Worm (Caenorhabditis elegans) whole organism, young adult: Measurements from ENCODE around the gene F31F6.3.

Experiments
- B0019.2 ChIP-seq: fragments of 200-800 bp; sonication (Bioruptor generic); conservative IDR thresholded peaks from 2 replicates; pipeline ENCODE4 v1.3.6; 2022; ENCODE audit warnings: missing genetic modification reagents, missing genetic modification characterization, missing compliant biosample characterization
- F23B12.7 ChIP-seq: sonication (generic microtip); optimal IDR thresholded peaks from 2 replicates; lab custom pipeline; 2017; ENCODE audit warnings: missing genetic modification characterization, mild to moderate bottlenecking, missing compliant biosample characterization, antibody characterized with exemption, moderate library complexity; ENCODE audit not compliant: insufficient read depth
- F37B4.10 ChIP-seq: fragments of 200-800 bp; sonication (Bioruptor generic); IDR thresholded peaks from 2 replicates; pipeline ENCODE4 v1.3.6; 2022; ENCODE audit warnings: missing genetic modification characterization, missing compliant biosample characterization
- F49E8.2 ChIP-seq: sonication (generic microtip); optimal IDR thresholded peaks from 3 replicates; lab custom pipeline; 2017; ENCODE audit warnings: missing genetic modification characterization, mild to moderate bottlenecking, missing compliant biosample characterization, antibody characterized with exemption, moderate library complexity; ENCODE audit not compliant: insufficient read depth
- T07F8.4 ChIP-seq: sonication (generic microtip); optimal IDR thresholded peaks from 2 replicates; lab custom pipeline; 2016; ENCODE audit warnings: mild to moderate bottlenecking, missing genetic modification characterization, moderate library complexity, missing compliant biosample characterization
- T26A5.8 ChIP-seq: sonication (generic microtip); optimal IDR thresholded peaks from 2 replicates; lab custom pipeline; 2016; ENCODE audit warnings: missing genetic modification characterization, missing compliant biosample characterization
- Y56A3A.18 ChIP-seq: fragments of 200-800 bp; sonication (Bioruptor generic); IDR thresholded peaks from 2 replicates; pipeline ENCODE4 v1.3.6; 2022; ENCODE audit warnings: missing genetic modification reagents, missing genetic modification characterization, missing compliant biosample characterization
- Y95B8A.8 ChIP-seq: fragments of 200-800 bp; sonication (Bioruptor generic); IDR thresholded peaks from 2 replicates; pipeline ENCODE4 v1.3.6; 2022; ENCODE audit warnings: missing genetic modification reagents, missing genetic modification characterization, missing compliant biosample characterization
- akir-1 ChIP-seq: fragments of 200-800 bp; sonication (Bioruptor generic); optimal IDR thresholded peaks from 2 replicates; lab custom pipeline; 2018; ENCODE audit warnings: mild to moderate bottlenecking, missing genetic modification characterization, moderate library complexity, missing compliant biosample characterization
- athp-1 ChIP-seq: sonication (generic microtip); optimal IDR thresholded peaks from 2 replicates; lab custom pipeline; 2017; ENCODE audit warnings: mild to moderate bottlenecking, missing genetic modification characterization, missing compliant biosample characterization
- attf-3 ChIP-seq: fragments of 200-800 bp; sonication (Bioruptor generic); conservative IDR thresholded peaks from 2 replicates; pipeline ENCODE4 v1.3.6; 2022; ENCODE audit warnings: missing genetic modification reagents, missing genetic modification characterization, missing compliant biosample characterization
- attf-5 ChIP-seq: fragments of 200-800 bp; sonication (Bioruptor generic); optimal IDR thresholded peaks from 2 replicates; lab custom pipeline; 2018; ENCODE audit warnings: mild to moderate bottlenecking, missing genetic modification characterization, missing compliant biosample characterization
- ccch-3 ChIP-seq: fragments of 200-800 bp; sonication (Bioruptor generic); optimal IDR thresholded peaks from 2 replicates; lab custom pipeline; 2018; ENCODE audit warnings: mild to moderate bottlenecking, missing genetic modification characterization, missing compliant biosample characterization
- cebp-1 ChIP-seq, 2 experiments: fragments of 200-800 bp in 1 of 2; sonication (Bioruptor generic) in 1 of 2; sonication (generic microtip) in 1 of 2; IDR thresholded peaks in 1 of 2; optimal IDR thresholded peaks in 1 of 2; 2 replicates each; pipeline versions ENCODE4 v1.3.6 to Lab custom; 2017 to 2022; ENCODE audit warnings: missing compliant biosample characterization in 2 of 2, missing genetic modification characterization in 2 of 2, mild to moderate bottlenecking in 1 of 2, missing genetic modification reagents in 1 of 2, moderate library complexity in 1 of 2
- ceh-40 ChIP-seq: fragments of 200-800 bp; sonication (Bioruptor generic); IDR thresholded peaks from 2 replicates; pipeline ENCODE4 v1.3.6; 2022; ENCODE audit warnings: missing genetic modification characterization, missing compliant biosample characterization
- ceh-79 ChIP-seq: sonication (generic microtip); optimal IDR thresholded peaks from 2 replicates; lab custom pipeline; 2017; ENCODE audit warnings: mild to moderate bottlenecking, missing genetic modification characterization, missing compliant biosample characterization
- dox-1 ChIP-seq: fragments of 200-800 bp; sonication (Bioruptor generic); IDR thresholded peaks from 2 replicates; pipeline ENCODE4 v1.3.6; 2022; ENCODE audit warnings: missing genetic modification reagents, missing genetic modification characterization, missing compliant biosample characterization
- dpl-1 ChIP-seq: fragments of 150-350 bp; optimal IDR thresholded peaks from 2 replicates; lab custom pipeline; 2014; ENCODE audit warnings: missing biosample characterization, missing genetic modification reagents, missing genetic modification characterization
- efl-1 ChIP-seq: fragments of 150-350 bp; optimal IDR thresholded peaks from 2 replicates; lab custom pipeline; 2014; ENCODE audit warnings: missing biosample characterization, missing genetic modification reagents, missing genetic modification characterization
- egl-18 ChIP-seq: fragments of 200-800 bp; sonication (Bioruptor generic); IDR thresholded peaks from 2 replicates; pipeline ENCODE4 v1.3.6; 2022; ENCODE audit warnings: missing genetic modification reagents, missing genetic modification characterization, missing compliant biosample characterization
- egl-44 ChIP-seq: fragments of 200-800 bp; sonication (Bioruptor generic); IDR thresholded peaks from 2 replicates; pipeline ENCODE4 v1.3.6; 2022; ENCODE audit warnings: missing genetic modification reagents, missing genetic modification characterization, missing compliant biosample characterization
- hlh-12 ChIP-seq: sonication (generic microtip); optimal IDR thresholded peaks from 2 replicates; lab custom pipeline; 2016; ENCODE audit warnings: missing genetic modification characterization, missing compliant biosample characterization
- hlh-26 ChIP-seq: fragments of 200-800 bp; sonication (Bioruptor generic); conservative IDR thresholded peaks from 2 replicates; pipeline ENCODE4 v1.3.6; 2022; ENCODE audit warnings: missing genetic modification reagents, missing genetic modification characterization, missing compliant biosample characterization
- hmg-1.2 ChIP-seq: fragments of 200-800 bp; sonication (Bioruptor generic); IDR thresholded peaks from 2 replicates; pipeline ENCODE4 v1.3.6; 2022; ENCODE audit warnings: missing genetic modification reagents, missing genetic modification characterization, missing compliant biosample characterization
- hsf-1 ChIP-seq: fragments of 200-800 bp; sonication (Bioruptor generic); IDR thresholded peaks from 2 replicates; pipeline ENCODE4 v1.3.6; 2022; ENCODE audit warnings: missing genetic modification reagents, missing genetic modification characterization, missing compliant biosample characterization
- let-526 ChIP-seq: fragments of 200-800 bp; sonication (Bioruptor generic); IDR thresholded peaks from 2 replicates; pipeline ENCODE4 v1.3.6; 2022; ENCODE audit warnings: missing genetic modification reagents, missing genetic modification characterization, missing compliant biosample characterization
- lsl-1 ChIP-seq: fragments of 200-800 bp; sonication (Bioruptor generic); optimal IDR thresholded peaks from 2 replicates; lab custom pipeline; 2018; ENCODE audit warnings: mild to moderate bottlenecking, missing genetic modification characterization, moderate library complexity, missing compliant biosample characterization
- madf-8 ChIP-seq: fragments of 200-800 bp; sonication (Bioruptor generic); conservative IDR thresholded peaks from 2 replicates; pipeline ENCODE4 v1.3.6; 2022; ENCODE audit warnings: missing genetic modification reagents, missing genetic modification characterization, missing compliant biosample characterization
- mxl-1 ChIP-seq: sonication (generic microtip); optimal IDR thresholded peaks from 2 replicates; lab custom pipeline; 2016; ENCODE audit warnings: missing genetic modification characterization, missing compliant biosample characterization
- nfya-1 ChIP-seq: sonication (generic microtip); optimal IDR thresholded peaks from 2 replicates; lab custom pipeline; 2017; ENCODE audit warnings: antibody characterized with exemption, missing compliant biosample characterization, missing genetic modification characterization, borderline replicate concordance; ENCODE audit not compliant: insufficient read depth
- nhr-120 ChIP-seq: fragments of 200-800 bp; sonication (Bioruptor generic); IDR thresholded peaks from 2 replicates; pipeline ENCODE4 v1.3.6; 2022; ENCODE audit warnings: missing genetic modification characterization, missing compliant biosample characterization
- rec-8 ChIP-seq, 2 experiments: sonication (generic microtip); optimal IDR thresholded peaks; 2 replicates each; lab custom pipeline; 2016; ENCODE audit warnings: mild to moderate bottlenecking in 2 of 2, missing genetic modification characterization in 2 of 2, missing genetic modification reagents in 2 of 2, missing genotype in 2 of 2, missing biosample characterization in 1 of 2, missing compliant biosample characterization in 1 of 2, moderate library complexity in 1 of 2
- repo-1 ChIP-seq: sonication (generic microtip); optimal IDR thresholded peaks from 2 replicates; lab custom pipeline; 2017; ENCODE audit warnings: mild to moderate bottlenecking, missing genetic modification characterization, missing compliant biosample characterization
- snpc-4 ChIP-seq, 5 experiments: fragments of 150-350 bp in 1 of 5; sonication (generic microtip) in 4 of 5; optimal IDR thresholded peaks; 2 replicates each; lab custom pipeline; 2014 to 2018; ENCODE audit warnings: missing genetic modification characterization in 5 of 5, missing biosample characterization in 3 of 5, antibody characterized with exemption in 2 of 5, mild to moderate bottlenecking in 2 of 5, missing compliant biosample characterization in 2 of 5, missing genotype in 2 of 5, moderate library complexity in 2 of 5, missing genetic modification reagents in 1 of 5
- unc-130 ChIP-seq: sonication (generic microtip); optimal IDR thresholded peaks from 2 replicates; lab custom pipeline; 2016; ENCODE audit warnings: missing genetic modification reagents, missing genetic modification characterization, missing compliant biosample characterization
- ztf-18 ChIP-seq: sonication (generic microtip); optimal IDR thresholded peaks from 2 replicates; lab custom pipeline; 2016; ENCODE audit warnings: missing genotype, mild to moderate bottlenecking, missing genetic modification characterization, missing compliant biosample characterization
- ztf-26 ChIP-seq: sonication (generic microtip); optimal IDR thresholded peaks from 2 replicates; lab custom pipeline; 2017; ENCODE audit warnings: missing genetic modification characterization, missing compliant biosample characterization
- ztf-28 ChIP-seq: fragments of 200-800 bp; sonication (Bioruptor generic); IDR thresholded peaks from 2 replicates; pipeline ENCODE4 v1.3.6; 2022; ENCODE audit warnings: missing genetic modification reagents, missing genetic modification characterization, missing compliant biosample characterization
- ztf-3 ChIP-seq: fragments of 200-800 bp; sonication (Bioruptor generic); optimal IDR thresholded peaks from 2 replicates; lab custom pipeline; 2018; ENCODE audit warnings: mild to moderate bottlenecking, missing genetic modification characterization, missing compliant biosample characterization
- ztf-6 ChIP-seq: fragments of 200-800 bp; sonication (Bioruptor generic); IDR thresholded peaks from 2 replicates; pipeline ENCODE4 v1.3.6; 2022; ENCODE audit warnings: missing genetic modification reagents, missing genetic modification characterization, missing compliant biosample characterization

Gene F31F6.3

DNA sequence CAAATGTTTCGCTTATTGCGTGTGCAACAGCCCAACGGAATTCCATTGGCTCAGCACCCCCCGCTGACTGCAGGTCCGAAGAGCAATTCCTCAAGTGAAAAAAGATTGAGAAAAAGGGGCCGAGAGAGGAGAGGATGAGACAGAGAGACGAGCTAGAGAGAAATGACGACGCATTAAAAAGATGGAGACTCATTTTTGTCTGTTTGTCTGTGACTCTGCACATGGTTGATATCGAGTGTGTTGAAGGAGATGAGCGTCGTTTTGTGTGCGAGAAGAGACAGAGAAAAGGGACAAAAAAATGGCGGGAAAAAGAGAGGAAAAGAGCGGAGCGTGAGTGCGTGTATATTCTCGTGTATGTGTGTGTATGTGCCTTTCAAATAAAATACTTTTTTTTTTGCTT is 31.6 kb downstream of the F31F6.3 start (continued):
- no peak for TF ChIP-seq hlh-12 (tag; lab: Kevin White, UChicago)
- no peak for TF ChIP-seq athp-1
- no peak for TF ChIP-seq ztf-3 (GFP tag; lab: Kevin White, UChicago)
- no peak for TF ChIP-seq Y95B8A.8 (GFP tag; lab: Robert Waterston, UW)
- TF ChIP-seq egl-18 (GFP tag; lab: Robert Waterston, UW) = no peak
- no peak for TF ChIP-seq let-526
- no peak for TF ChIP-seq ceh-40 (GFP tag; lab: Robert Waterston, UW)
- TF ChIP-seq egl-44 (GFP tag; lab: Robert Waterston, UW) = no peak
- no peak for TF ChIP-seq Y56A3A.18 (GFP tag; lab: Robert Waterston, UW)
- TF ChIP-seq attf-3 (GFP tag; lab: Robert Waterston, UW) = no peak
- no peak for TF ChIP-seq B0019.2 (GFP tag; lab: Robert Waterston, UW)
- TF ChIP-seq dox-1 (GFP tag; lab: Robert Waterston, UW) = peak; percentile 77; the same call in 1 of the 2 replicates
- TF ChIP-seq ceh-79 = no peak
- TF ChIP-seq ccch-3 (GFP tag; lab: Kevin White, UChicago) = no peak
- no peak for TF ChIP-seq nhr-120 (GFP tag; lab: Robert Waterston, UW)
- TF ChIP-seq T07F8.4 (tag; lab: Kevin White, UChicago) = no peak
- peak; percentile 80 for TF ChIP-seq attf-5
- TF ChIP-seq ztf-6 = peak; percentile 28; the same call in 1 of the 2 replicates
- TF ChIP-seq hmg-1.2 = peak; percentile 82
- TF ChIP-seq F23B12.7 (tag; lab: Kevin White, UChicago) = peak; percentile 33
- no peak for TF ChIP-seq mxl-1 (tag; lab: Kevin White, UChicago)

- no peak for TF ChIP-seq repo-1 (tag; lab: Kevin White, UChicago)
- TF ChIP-seq ztf-28 (GFP tag; lab: Robert Waterston, UW) = no peak
- TF ChIP-seq madf-8 = no peak
- TF ChIP-seq F23B12.7 (tag; lab: Kevin White, UChicago) = no peak
- TF ChIP-seq T26A5.8 = no peak
- no peak for TF ChIP-seq efl-1
- TF ChIP-seq F37B4.10 = no peak
- no peak for TF ChIP-seq snpc-4 (GFP tag; optimal IDR thresholded peaks at IDR 0.05; lab: Kevin White, UChicago)
- no peak for TF ChIP-seq snpc-4 (tag; optimal IDR thresholded peaks at IDR 0.05; lab: Kevin White, UChicago)
- TF ChIP-seq cebp-1 (GFP tag; IDR thresholded peaks at IDR 0.05; lab: Robert Waterston, UW) = no peak
- no peak for TF ChIP-seq cebp-1 (tag; optimal IDR thresholded peaks at IDR 0.05; lab: Kevin White, UChicago)
- no peak for TF ChIP-seq hlh-26 (GFP tag; lab: Robert Waterston, UW)
- no peak for TF ChIP-seq akir-1 (GFP tag; lab: Kevin White, UChicago)
- no peak for TF ChIP-seq lsl-1 (GFP tag; lab: Kevin White, UChicago)
- TF ChIP-seq F49E8.2 = no peak
- TF ChIP-seq nfya-1 (tag; lab: Kevin White, UChicago) = no peak
- no peak for TF ChIP-seq ztf-3 (GFP tag; lab: Kevin White, UChicago)
Measured at ce11 chrX:14838339-14838738, 34.3 kb downstream of the F31F6.3 start.

DNA sequence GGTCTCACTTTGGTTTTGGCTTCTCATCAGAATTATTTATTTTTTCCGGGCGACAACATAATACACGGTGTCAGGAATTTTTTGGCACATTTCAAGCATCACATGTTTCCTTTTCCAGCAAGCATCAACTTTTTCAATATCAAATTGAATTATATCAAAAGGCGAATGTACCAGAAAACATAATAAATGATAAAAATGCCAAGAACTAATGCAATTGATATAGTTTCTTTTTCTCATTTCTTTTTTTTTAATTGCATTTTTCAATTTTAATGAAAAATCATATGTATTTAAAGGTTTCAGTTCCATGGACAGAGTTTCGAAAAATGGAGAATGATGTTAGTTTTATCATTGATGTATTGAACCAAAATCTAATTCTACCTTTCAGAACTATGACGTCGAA is 41.1 kb downstream of the F31F6.3 start, which contains the start of gene dpf-2:
Gene dpf-2, plus strand, starts transcription at position 301 of the 400 bp plus-strand sequence.
- TF ChIP-seq rec-8 (tag; optimal IDR thresholded peaks at IDR 0.05; lab: Kevin White, UChicago) = no peak
- no peak for TF ChIP-seq unc-130
- no peak for TF ChIP-seq attf-5
- TF ChIP-seq dpl-1 (GFP tag; lab: Kevin White, UChicago) = no peak
- TF ChIP-seq ztf-26 (tag; lab: Kevin White, UChicago) = no peak
- TF ChIP-seq ztf-18 (tag; lab: Kevin White, UChicago) = no peak
- no peak for TF ChIP-seq athp-1
- TF ChIP-seq hsf-1 (GFP tag; lab: Robert Waterston, UW) = no peak
